Worm (Caenorhabditis elegans) whole organism, midembryonic: ENCODE data around the gene ceh-38.

Experiments
- T22C8.4 ChIP-seq: fragments of 200-800 bp; sonication (Bioruptor generic); IDR thresholded peaks from 2 replicates; pipeline ENCODE4 v1.3.6; 2022; ENCODE audit warnings: missing genetic modification characterization, missing compliant biosample characterization
- cog-1 ChIP-seq: sonication (generic microtip); optimal IDR thresholded peaks from 2 replicates; lab custom pipeline; 2016; ENCODE audit warnings: missing genetic modification characterization, missing compliant biosample characterization
- flt-1 ChIP-seq: fragments of 200-800 bp; sonication (Bioruptor generic); IDR thresholded peaks from 2 replicates; pipeline ENCODE4 v1.3.6; 2022; ENCODE audit warnings: missing genetic modification characterization, missing compliant biosample characterization
- klf-2 ChIP-seq: fragments of 200-800 bp; sonication (Bioruptor generic); conservative IDR thresholded peaks from 2 replicates; pipeline ENCODE4 v1.3.6; 2022; ENCODE audit warnings: missing genetic modification reagents, missing genetic modification characterization, missing compliant biosample characterization
- med-1 ChIP-seq: sonication (generic microtip); optimal IDR thresholded peaks from 2 replicates; lab custom pipeline; 2017; ENCODE audit warnings: missing genetic modification characterization, mild to moderate bottlenecking, missing compliant biosample characterization, antibody characterized with exemption, missing genetic modification reagents; ENCODE audit not compliant: insufficient read depth
- ref-1 ChIP-seq: fragments of 200-800 bp; sonication (Bioruptor generic); conservative IDR thresholded peaks from 2 replicates; pipeline ENCODE4 v1.3.6; 2022; ENCODE audit warnings: missing genetic modification reagents, missing genetic modification characterization, missing compliant biosample characterization
- tab-1 ChIP-seq: fragments of 200-800 bp; sonication (Bioruptor generic); IDR thresholded peaks from 2 replicates; pipeline ENCODE4 v1.3.6; 2022; ENCODE audit warnings: missing genetic modification characterization, missing compliant biosample characterization
- ztf-23 ChIP-seq: fragments of 200-800 bp; sonication (Bioruptor generic); IDR thresholded peaks from 2 replicates; pipeline ENCODE4 v1.3.6; 2022; ENCODE audit warnings: missing genetic modification reagents, missing genetic modification characterization, missing compliant biosample characterization
- ztf-29 ChIP-seq: fragments of 200-800 bp; sonication (Bioruptor generic); IDR thresholded peaks from 2 replicates; pipeline ENCODE4 v1.3.6; 2022; ENCODE audit warnings: missing genetic modification reagents, missing genetic modification characterization, missing compliant biosample characterization

ce11 chrII:7001405-7001804 is 50.1 kb downstream of the ceh-38 start:
- TF ChIP-seq klf-2 (GFP tag; lab: Robert Waterston, UW) = peak; percentile 85
- peak; percentile 7 for TF ChIP-seq med-1 (GFP tag; lab: Kevin White, UChicago)
- peak; percentile 98 for TF ChIP-seq flt-1
- TF ChIP-seq ztf-23 = peak; percentile 89
- peak; percentile 88 for TF ChIP-seq T22C8.4
- TF ChIP-seq tab-1 (GFP tag; lab: Robert Waterston, UW) = peak; percentile 95
- TF ChIP-seq cog-1 (tag; lab: Kevin White, UChicago) = peak; percentile 38
- TF ChIP-seq ztf-29 (GFP tag; lab: Robert Waterston, UW) = peak; percentile 93
- TF ChIP-seq ref-1 = peak; percentile 92
